Worm (Caenorhabditis elegans): ENCODE data around the gene hda-5.

hda-5 gene

DNA sequence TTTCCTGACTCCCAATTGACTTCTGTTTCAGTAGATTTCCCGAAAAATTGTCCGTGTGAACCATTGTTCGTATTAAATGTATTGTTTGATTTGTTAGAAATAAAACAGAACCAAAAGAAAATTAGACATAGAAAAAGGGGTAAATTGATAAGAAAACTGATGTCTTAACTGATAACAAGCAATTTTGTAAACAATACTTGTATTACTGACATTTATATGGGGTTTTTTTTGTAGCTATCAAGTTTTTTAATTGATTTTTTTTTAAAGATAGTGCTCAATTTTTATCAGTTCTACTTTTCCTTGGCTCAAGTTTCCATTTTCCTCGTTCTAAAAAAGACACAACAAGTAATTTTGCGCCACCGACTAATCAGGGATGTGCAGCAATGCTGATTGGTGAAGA lies 1.6 kb upstream of the hda-5 start:
- TF ChIP-seq aly-2 (tag; optimal IDR thresholded peaks at IDR 0.05) (no peak), elt-2 (tag; optimal IDR thresholded peaks at IDR 0.05) (peak; percentile 78)

DNA sequence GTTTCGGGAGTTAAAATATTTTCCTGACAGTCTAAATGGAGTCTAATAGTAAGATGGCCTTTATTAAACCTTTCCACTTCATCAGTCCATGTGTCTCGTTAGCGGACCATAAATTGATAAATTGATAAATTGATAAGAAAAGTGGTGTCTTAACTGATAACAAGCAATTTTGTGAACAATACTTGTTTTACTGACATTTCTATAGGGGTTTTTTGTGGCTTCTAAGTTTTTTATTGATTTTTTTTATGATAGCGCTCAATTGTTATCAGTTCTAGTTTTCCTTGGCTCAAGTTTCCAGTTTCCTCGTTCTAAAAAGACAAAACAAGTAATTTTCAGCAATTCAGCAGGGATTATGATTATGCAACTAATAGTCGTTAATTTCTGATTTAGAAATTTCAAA lies 3.6 kb downstream of the hda-5 start, which contains the start of gene F43G6.17:
F43G6.17 (plus strand) TSS at position 301 of the 400 bp plus-strand sequence.
- TF ChIP-seq elt-3 (tag; optimal IDR thresholded peaks at IDR 0.05): no peak
- no peak for TF ChIP-seq unc-62 (GFP tag; optimal IDR thresholded peaks at IDR 0.05)
- TF ChIP-seq nhr-47 (tag; optimal IDR thresholded peaks at IDR 0.05): no peak
- no peak for TF ChIP-seq egl-27 (tag; optimal IDR thresholded peaks at IDR 0.05)
- no peak for TF ChIP-seq nhr-20 (tag; optimal IDR thresholded peaks at IDR 0.05)
- TF ChIP-seq pax-3 (tag; optimal IDR thresholded peaks at IDR 0.05): no peak
- TF ChIP-seq swsn-7 (tag; optimal IDR thresholded peaks at IDR 0.05): no peak
- no peak for TF ChIP-seq ets-5 (GFP tag; IDR thresholded peaks at IDR 0.05)
- TF ChIP-seq nhr-85 (tag): no peak
- TF ChIP-seq snu-23 (GFP tag; optimal IDR thresholded peaks at IDR 0.05): no peak
- TF ChIP-seq lin-35 (GFP tag; optimal IDR thresholded peaks at IDR 0.05): no peak
- TF ChIP-seq sup-37 (GFP tag; optimal IDR thresholded peaks at IDR 0.05): no peak
- TF ChIP-seq nhr-71 (tag; optimal IDR thresholded peaks at IDR 0.05): no peak

- TF ChIP-seq mdl-1 (tag; optimal IDR thresholded peaks at IDR 0.05) (no peak), egl-13 (tag; optimal IDR thresholded peaks at IDR 0.05) (no peak)
Measured at ce11 chrII:11806256-11806655, 7.4 kb downstream of the hda-5 start, which contains the start of gene jmjd-1.1. TSS of gene jmjd-1.1 (plus strand) at chrII:11806556.

DNA sequence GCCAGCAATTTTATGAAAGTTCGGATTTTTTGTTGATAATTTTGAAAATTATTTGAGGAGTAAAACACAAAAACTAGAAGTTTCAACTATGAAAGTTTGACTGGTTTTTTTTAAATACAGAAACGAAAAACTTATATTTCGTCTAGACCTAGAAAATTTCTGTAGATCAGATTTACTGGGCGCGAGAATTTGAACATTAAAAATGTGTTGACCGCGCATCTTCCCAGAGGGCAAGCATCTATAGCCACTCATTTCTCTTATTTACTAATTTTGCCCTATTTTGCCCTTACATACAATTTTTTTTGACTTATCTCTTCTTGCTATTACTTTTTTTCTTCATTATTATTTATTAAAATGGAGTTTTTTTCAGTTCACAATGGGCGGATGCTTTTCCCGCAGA lies 10.1 kb downstream of the hda-5 start, which contains the start of gene F43G6.10:
F43G6.10 (plus strand) TSS at position 371 of the 400 bp plus-strand sequence.
- TF ChIP-seq nhr-237 (tag; optimal IDR thresholded peaks at IDR 0.05) (no peak), sptf-1 (tag; optimal IDR thresholded peaks at IDR 0.05) (no peak), unc-86 (tag; optimal IDR thresholded peaks at IDR 0.05) (no peak), sox-4 (tag; optimal IDR thresholded peaks at IDR 0.05) (no peak), xbp-1 (tag; optimal IDR thresholded peaks at IDR 0.05) (no peak), ceh-88 (GFP tag; IDR thresholded peaks at IDR 0.05) (no peak), lir-3 (tag; optimal IDR thresholded peaks at IDR 0.05; ENCODE audit: poor library complexity) (no peak), ceh-90 (tag; optimal IDR thresholded peaks at IDR 0.05) (no peak), alr-1 (tag; optimal IDR thresholded peaks at IDR 0.05; ENCODE audit: borderline replicate concordance) (no peak), pqm-1 (tag; optimal IDR thresholded peaks at IDR 0.05) (no peak), dsc-1 (tag; optimal IDR thresholded peaks at IDR 0.05) (no peak), irx-1 (tag; optimal IDR thresholded peaks at IDR 0.05) (no peak), unc-62 (GFP tag; optimal IDR thresholded peaks at IDR 0.05) (no peak), unc-98 (GFP tag; IDR thresholded peaks at IDR 0.05) (no peak), ztf-11 (tag; optimal IDR thresholded peaks at IDR 0.05) (no peak), fos-1 (tag; optimal IDR thresholded peaks at IDR 0.05) (no peak), ceh-8 (GFP tag; optimal IDR thresholded peaks at IDR 0.05) (no peak), efl-3 (GFP tag; optimal IDR thresholded peaks at IDR 0.05) (no peak)

ce11 chrII:11810436-11810835 lies 11.6 kb downstream of the hda-5 start, which contains the start of gene F43G6.7:
TSS of gene F43G6.7 (plus strand) at chrII:11810790.
- TF ChIP-seq isw-1 (GFP tag; IDR thresholded peaks at IDR 0.05): no peak
- TF ChIP-seq nhr-12 (tag; optimal IDR thresholded peaks at IDR 0.05): no peak
- no peak for TF ChIP-seq zag-1 (tag; optimal IDR thresholded peaks at IDR 0.05)
- TF ChIP-seq unc-30 (tag; optimal IDR thresholded peaks at IDR 0.05): no peak
- no peak for TF ChIP-seq lin-15B (tag; optimal IDR thresholded peaks at IDR 0.05)
- TF ChIP-seq nhr-71 (tag; optimal IDR thresholded peaks at IDR 0.05): no peak
- TF ChIP-seq sup-37 (GFP tag; optimal IDR thresholded peaks at IDR 0.05): no peak
- TF ChIP-seq unc-98 (GFP tag; IDR thresholded peaks at IDR 0.05): no peak
- no peak for TF ChIP-seq grh-1 (GFP tag; IDR thresholded peaks at IDR 0.05)
- no peak for TF ChIP-seq egl-13 (tag; optimal IDR thresholded peaks at IDR 0.05)
- no peak for TF ChIP-seq dpl-1 (GFP tag; optimal IDR thresholded peaks at IDR 0.05)
- no peak for TF ChIP-seq snpc-4 (tag; optimal IDR thresholded peaks at IDR 0.05)
- no peak for TF ChIP-seq sox-4 (tag; optimal IDR thresholded peaks at IDR 0.05)
- TF ChIP-seq irx-1 (tag; optimal IDR thresholded peaks at IDR 0.05): no peak
- TF ChIP-seq lin-14 (GFP tag; optimal IDR thresholded peaks at IDR 0.05): no peak
- no peak for TF ChIP-seq ces-1 (GFP tag; optimal IDR thresholded peaks at IDR 0.05)
- TF ChIP-seq rnt-1 (tag; optimal IDR thresholded peaks at IDR 0.05): no peak
- TF ChIP-seq fkh-8 (tag; optimal IDR thresholded peaks at IDR 0.05): no peak

All from whole organism, L1 larva.